Worm (Caenorhabditis elegans) whole organism, L3 larva: ENCODE measurements around the gene ckb-2.

Experiments used
- R02D3.7 ChIP-seq: fragments of 150-350 bp; optimal IDR thresholded peaks from 2 replicates; lab custom pipeline; 2014; ENCODE audit warnings: missing biosample characterization, missing genetic modification characterization
- aly-2 ChIP-seq: fragments of 150-350 bp; optimal IDR thresholded peaks from 2 replicates; lab custom pipeline; 2014; ENCODE audit warnings: missing biosample characterization, missing genetic modification characterization
- ama-1 ChIP-seq: fragments of 150-350 bp; optimal IDR thresholded peaks from 2 replicates; lab custom pipeline; 2018
- ceh-28 ChIP-seq: fragments of 150-350 bp; optimal IDR thresholded peaks from 2 replicates; lab custom pipeline; 2014; ENCODE audit warnings: missing biosample characterization, missing genetic modification reagents, missing genetic modification characterization
- ceh-82 ChIP-seq: fragments of 150-350 bp; optimal IDR thresholded peaks from 2 replicates; lab custom pipeline; 2014; ENCODE audit warnings: missing biosample characterization, missing genetic modification characterization
- ceh-9 ChIP-seq: sonication (generic microtip); optimal IDR thresholded peaks from 2 replicates; lab custom pipeline; 2018; ENCODE audit warnings: missing biosample characterization, missing genetic modification characterization
- daf-12 ChIP-seq: fragments of 150-350 bp; optimal IDR thresholded peaks from 2 replicates; lab custom pipeline; 2014; ENCODE audit warnings: missing biosample characterization, missing genetic modification reagents, missing genetic modification characterization
- egl-27 ChIP-seq: sonication (generic microtip); optimal IDR thresholded peaks from 4 replicates; lab custom pipeline; 2017; ENCODE audit warnings: missing biosample characterization, missing genetic modification reagents, missing genetic modification characterization
- egl-5 ChIP-seq: fragments of 150-350 bp; optimal IDR thresholded peaks from 2 replicates; lab custom pipeline; 2017; ENCODE audit warnings: missing biosample characterization, missing genetic modification reagents, missing genetic modification characterization, inconsistent platforms
- elt-1 ChIP-seq: fragments of 150-350 bp; optimal IDR thresholded peaks from 2 replicates; lab custom pipeline; 2014; ENCODE audit warnings: missing biosample characterization, missing genetic modification characterization
- elt-3 ChIP-seq, 3 experiments: fragments of 150-350 bp in 1 of 3; sonication (generic microtip) in 2 of 3; optimal IDR thresholded peaks; 2 replicates in 2 of 3; 4 replicates in 1 of 3; lab custom pipeline; 2014 to 2017; ENCODE audit warnings: missing biosample characterization in 3 of 3, missing genetic modification characterization in 3 of 3
- fos-1 ChIP-seq: fragments of 150-350 bp; optimal IDR thresholded peaks from 2 replicates; lab custom pipeline; 2014; ENCODE audit warnings: missing biosample characterization, missing genetic modification characterization
- hmg-11 ChIP-seq: sonication (generic microtip); optimal IDR thresholded peaks from 2 replicates; lab custom pipeline; 2016; ENCODE audit warnings: missing genetic modification characterization, missing compliant biosample characterization
- lin-15B ChIP-seq: fragments of 150-350 bp; optimal IDR thresholded peaks from 2 replicates; lab custom pipeline; 2014; ENCODE audit warnings: missing biosample characterization, missing genetic modification characterization
- lin-39 ChIP-seq: fragments of 150-350 bp; optimal IDR thresholded peaks from 2 replicates; lab custom pipeline; 2018; ENCODE audit warnings: missing biosample characterization, missing genetic modification reagents, missing genetic modification characterization
- lsy-12 ChIP-seq: sonication (generic microtip); optimal IDR thresholded peaks from 2 replicates; lab custom pipeline; 2016; ENCODE audit warnings: mild to moderate bottlenecking, missing genetic modification characterization, missing compliant biosample characterization
- mml-1 ChIP-seq: fragments of 150-350 bp; sonication (generic microtip); optimal IDR thresholded peaks from 3 replicates; lab custom pipeline; 2014; ENCODE audit warnings: missing biosample characterization, missing genetic modification characterization
- nfya-1 ChIP-seq: sonication (generic microtip); optimal IDR thresholded peaks from 2 replicates; lab custom pipeline; 2017; ENCODE audit warnings: missing genetic modification characterization, mild to moderate bottlenecking, missing compliant biosample characterization, antibody characterized with exemption, moderate library complexity; ENCODE audit not compliant: insufficient read depth
- nhr-12 ChIP-seq: fragments of 150-350 bp; optimal IDR thresholded peaks from 2 replicates; lab custom pipeline; 2014; ENCODE audit warnings: missing biosample characterization, missing genetic modification characterization
- nhr-25 ChIP-seq: sonication (generic microtip); optimal IDR thresholded peaks from 2 replicates; lab custom pipeline; 2017; ENCODE audit warnings: missing biosample characterization, missing genetic modification characterization
- nhr-28 ChIP-seq: fragments of 150-350 bp; optimal IDR thresholded peaks from 2 replicates; lab custom pipeline; 2014; ENCODE audit warnings: missing biosample characterization, missing genetic modification characterization
- nhr-43 ChIP-seq: sonication (generic microtip); optimal IDR thresholded peaks from 2 replicates; lab custom pipeline; 2016; ENCODE audit warnings: mild to moderate bottlenecking, missing genetic modification characterization, missing compliant biosample characterization; ENCODE audit not compliant: poor library complexity, severe bottlenecking
- pha-4 ChIP-seq: fragments of 150-350 bp; optimal IDR thresholded peaks from 2 replicates; lab custom pipeline; 2014; ENCODE audit warnings: missing biosample characterization, missing genetic modification reagents, missing genetic modification characterization
- pqm-1 ChIP-seq: fragments of 150-350 bp; optimal IDR thresholded peaks from 2 replicates; lab custom pipeline; 2017; ENCODE audit warnings: missing biosample characterization, missing genetic modification characterization, inconsistent platforms
- sea-2 ChIP-seq: fragments of 150-350 bp; sonication (generic microtip); optimal IDR thresholded peaks from 4 replicates; lab custom pipeline; 2014; ENCODE audit warnings: missing biosample characterization, missing genetic modification reagents, missing genetic modification characterization
- skn-1 ChIP-seq: fragments of 150-350 bp; optimal IDR thresholded peaks from 2 replicates; lab custom pipeline; 2014; ENCODE audit warnings: missing biosample characterization, missing genetic modification characterization
- snpc-4 ChIP-seq: fragments of 150-350 bp; optimal IDR thresholded peaks from 2 replicates; lab custom pipeline; 2014; ENCODE audit warnings: missing biosample characterization, missing genetic modification characterization
- tbx-2 ChIP-seq: sonication (generic microtip); optimal IDR thresholded peaks from 2 replicates; lab custom pipeline; 2016; ENCODE audit warnings: mild to moderate bottlenecking, missing genetic modification characterization, missing compliant biosample characterization
- unc-39 ChIP-seq: sonication (generic microtip); optimal IDR thresholded peaks from 4 replicates; lab custom pipeline; 2017; ENCODE audit warnings: missing biosample characterization, missing genetic modification characterization
- unc-62 ChIP-seq: fragments of 150-350 bp; sonication (generic microtip); optimal IDR thresholded peaks from 4 replicates; lab custom pipeline; 2014; ENCODE audit warnings: missing biosample characterization, missing genetic modification reagents, missing genetic modification characterization
- zag-1 ChIP-seq: fragments of 150-350 bp; optimal IDR thresholded peaks from 2 replicates; lab custom pipeline; 2014; ENCODE audit warnings: missing biosample characterization, missing genetic modification characterization
- ztf-11 ChIP-seq: fragments of 150-350 bp; optimal IDR thresholded peaks from 2 replicates; lab custom pipeline; 2014; ENCODE audit warnings: missing biosample characterization, missing genetic modification characterization
- ztf-4 ChIP-seq: fragments of 150-350 bp; optimal IDR thresholded peaks from 2 replicates; lab custom pipeline; 2014; ENCODE audit warnings: missing biosample characterization, missing genetic modification characterization

The ckb-2 gene

ce11 chrIII:4404339-4404836 lies 36.6 kb downstream of the ckb-2 start, which contains the start of the genes R07E5.17 and snfc-5 (continued):
- TF ChIP-seq zag-1 (tag; lab: Kevin White, UChicago) (no peak), pqm-1 (tag; lab: Kevin White, UChicago) (no peak), pha-4 (tag; lab: Kevin White, UChicago) (no peak), unc-62 (no peak), ceh-28 (tag; lab: Kevin White, UChicago) (no peak), ceh-82 (tag; lab: Kevin White, UChicago) (no peak), ztf-11 (tag; lab: Kevin White, UChicago) (no peak), aly-2 (no peak), fos-1 (tag; lab: Kevin White, UChicago) (no peak), hmg-11 (tag; lab: Kevin White, UChicago) (no peak), egl-5 (tag; lab: Kevin White, UChicago) (no peak), tbx-2 (tag; lab: Kevin White, UChicago) (no peak), ztf-4 (tag; lab: Kevin White, UChicago) (no peak), nhr-25 (tag; lab: Kevin White, UChicago) (peak; percentile 9), lsy-12 (no peak), elt-1 (no peak), snpc-4 (peak; percentile 2), ceh-9 (tag; lab: Kevin White, UChicago) (no peak), egl-27 (no peak), lin-15B (tag; lab: Kevin White, UChicago) (peak; percentile 77), unc-39 (tag; lab: Kevin White, UChicago) (no peak), nhr-43 (tag; lab: Kevin White, UChicago) (no peak)

DNA sequence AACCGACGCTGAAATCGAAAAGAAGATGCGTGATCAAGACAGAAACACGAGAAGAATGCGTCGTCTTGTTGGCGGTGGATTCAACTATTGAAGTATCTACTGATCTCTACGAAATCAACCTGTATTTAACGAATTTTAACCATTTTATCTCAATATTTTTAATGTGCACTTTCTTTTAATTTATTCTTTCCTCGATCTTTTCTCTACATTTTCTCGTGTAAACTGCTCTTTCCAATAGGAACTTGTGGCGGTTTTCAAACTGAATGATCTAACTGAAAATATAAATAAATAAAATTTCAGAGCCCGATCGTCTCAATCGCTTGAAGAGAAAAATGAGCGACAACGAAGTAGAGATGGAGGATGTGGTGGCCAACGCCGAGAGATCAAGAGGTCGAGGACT lies 38.2 kb downstream of the ckb-2 start, which contains the start of gene rnp-4:
rnp-4 (plus strand) TSS at position 301 of the 400 bp plus-strand sequence.
- TF ChIP-seq nhr-28 (tag; lab: Kevin White, UChicago) (no peak), pha-4 (tag; lab: Kevin White, UChicago) (no peak), daf-12 (tag; lab: Kevin White, UChicago) (no peak), lin-39 (tag; lab: Kevin White, UChicago) (no peak), elt-3 (tag; optimal IDR thresholded peaks at IDR 0.05; lab: Kevin White, UChicago) (no peak), mml-1 (tag; lab: Kevin White, UChicago) (no peak), fos-1 (tag; lab: Kevin White, UChicago) (no peak), lsy-12 (no peak), skn-1 (no peak), unc-39 (tag; lab: Kevin White, UChicago) (no peak)

- TF ChIP-seq lin-39 (tag; lab: Kevin White, UChicago) (no peak), nhr-25 (tag; lab: Kevin White, UChicago) (no peak), R02D3.7 (tag; lab: Kevin White, UChicago) (no peak)
Measured at ce11 chrIII:4407144-4407543, 39.4 kb downstream of the ckb-2 start, which contains the start of gene prdx-3. Gene prdx-3, plus strand, starts transcription at chrIII:4407444.

DNA sequence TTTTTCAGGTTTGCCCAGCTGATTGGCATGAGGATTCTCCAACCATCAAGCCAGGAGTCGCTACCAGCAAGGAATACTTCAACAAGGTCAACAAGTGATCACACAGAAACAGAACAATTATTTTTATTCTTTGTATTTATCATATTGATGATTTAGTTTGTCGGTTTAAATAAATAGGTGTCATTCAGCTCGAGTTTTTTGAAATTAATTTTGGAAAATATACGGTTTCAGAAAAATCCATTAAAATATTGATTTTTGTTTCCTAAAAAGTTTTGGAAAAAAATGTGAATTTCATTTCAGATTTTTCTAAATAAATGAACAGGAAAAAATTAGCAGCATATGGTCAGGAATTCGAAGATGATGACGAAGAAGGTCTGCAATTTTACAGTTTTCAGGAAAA lies 40.5 kb downstream of the ckb-2 start, which contains the start of gene gpch-1:
gpch-1 (plus strand) TSS at position 301 of the 400 bp plus-strand sequence.
- TF ChIP-seq nhr-28 (tag; lab: Kevin White, UChicago) (no peak), nfya-1 (no peak), fos-1 (tag; lab: Kevin White, UChicago) (no peak), skn-1 (no peak), sea-2 (no peak), nhr-12 (tag; lab: Kevin White, UChicago) (no peak), daf-12 (tag; lab: Kevin White, UChicago) (no peak), ceh-82 (tag; lab: Kevin White, UChicago) (no peak), ama-1 (lab: Kevin White, UChicago) (no peak), egl-27 (no peak), mml-1 (tag; lab: Kevin White, UChicago) (no peak), zag-1 (tag; lab: Kevin White, UChicago) (no peak), hmg-11 (tag; lab: Kevin White, UChicago) (no peak), lin-39 (tag; lab: Kevin White, UChicago) (no peak)
